Worm (Caenorhabditis elegans) whole organism, L2 larva: ENCODE results near the gene F54F2.6.

Source experiments
- R02D3.7 ChIP-seq: fragments of 150-350 bp; optimal IDR thresholded peaks from 2 replicates; lab custom pipeline; 2014; ENCODE audit warnings: missing biosample characterization, missing genetic modification characterization
- ama-1 ChIP-seq: fragments of 150-350 bp; optimal IDR thresholded peaks from 2 replicates; lab custom pipeline; 2018; ENCODE audit warnings: inconsistent platforms
- blmp-1 ChIP-seq: sonication (generic microtip); optimal IDR thresholded peaks from 2 replicates; lab custom pipeline; 2017; ENCODE audit warnings: missing genetic modification characterization, mild to moderate bottlenecking, missing compliant biosample characterization, antibody characterized with exemption, moderate library complexity; ENCODE audit not compliant: insufficient read depth
- elt-1 ChIP-seq: fragments of 150-350 bp; optimal IDR thresholded peaks from 2 replicates; lab custom pipeline; 2014; ENCODE audit warnings: missing biosample characterization, missing genetic modification characterization
- fos-1 ChIP-seq: fragments of 150-350 bp; optimal IDR thresholded peaks from 2 replicates; lab custom pipeline; 2014; ENCODE audit warnings: missing biosample characterization, missing genetic modification characterization
- lin-13 ChIP-seq: fragments of 150-350 bp; optimal IDR thresholded peaks from 2 replicates; lab custom pipeline; 2014; ENCODE audit warnings: missing biosample characterization, missing genetic modification reagents, missing genetic modification characterization
- lin-39 ChIP-seq: fragments of 150-350 bp; optimal IDR thresholded peaks from 2 replicates; lab custom pipeline; 2014; ENCODE audit warnings: missing biosample characterization, missing genetic modification reagents, missing genetic modification characterization
- lsy-2 ChIP-seq, 2 experiments: fragments of 150-350 bp in 1 of 2; sonication (generic microtip) in 1 of 2; optimal IDR thresholded peaks; 2 replicates each; lab custom pipeline; 2014 to 2017; ENCODE audit warnings: missing biosample characterization in 2 of 2, missing genetic modification characterization in 2 of 2
- mdl-1 ChIP-seq, 2 experiments: fragments of 150-350 bp in 1 of 2; sonication (generic microtip) in 1 of 2; optimal IDR thresholded peaks; 2 replicates each; lab custom pipeline; 2017; ENCODE audit warnings: missing biosample characterization in 2 of 2, missing genetic modification characterization in 2 of 2
- nhr-25 ChIP-seq: fragments of 150-350 bp; sonication (generic microtip); optimal IDR thresholded peaks from 3 replicates; lab custom pipeline; 2014; ENCODE audit warnings: missing biosample characterization, missing genetic modification characterization
- nhr-6 ChIP-seq: fragments of 150-350 bp; optimal IDR thresholded peaks from 2 replicates; lab custom pipeline; 2014; ENCODE audit warnings: missing biosample characterization, missing genetic modification characterization
- unc-62 ChIP-seq: fragments of 150-350 bp; optimal IDR thresholded peaks from 2 replicates; lab custom pipeline; 2014; ENCODE audit warnings: missing biosample characterization, missing genetic modification reagents, missing genetic modification characterization
- zag-1 ChIP-seq: fragments of 150-350 bp; optimal IDR thresholded peaks from 2 replicates; lab custom pipeline; 2014; ENCODE audit warnings: missing biosample characterization, missing genetic modification characterization

DNA sequence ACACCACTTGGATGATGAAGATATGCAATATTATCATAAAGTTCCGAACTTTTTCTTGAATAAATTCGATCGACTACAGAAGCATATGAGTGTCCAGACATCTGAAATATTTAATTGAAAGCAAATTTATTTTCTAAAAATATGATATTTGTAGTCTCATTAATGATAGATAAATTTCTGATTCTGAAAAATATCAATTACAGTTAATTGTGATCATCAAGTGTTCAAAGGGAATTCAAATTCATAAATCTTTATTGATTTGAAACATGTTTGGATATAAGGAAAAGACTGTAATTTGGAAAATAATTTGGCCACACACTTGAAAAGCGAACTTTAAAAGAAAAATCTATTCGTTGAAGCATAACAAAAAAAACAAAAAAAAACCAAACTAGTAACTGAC, 6.7 kb upstream of the F54F2.6 start, which contains the start of gene F54F2.7:
- no peak for TF ChIP-seq lin-13
- TF ChIP-seq mdl-1 (tag; optimal IDR thresholded peaks at IDR 0.05; lab: Kevin White, UChicago), result no peak
- TF ChIP-seq lin-39 (tag; lab: Kevin White, UChicago), result no peak
- TF ChIP-seq zag-1 (tag; lab: Kevin White, UChicago), result no peak
- TF ChIP-seq nhr-25 (tag; lab: Kevin White, UChicago), result no peak
- no peak for TF ChIP-seq unc-62 (GFP tag; lab: Kevin White, UChicago)
- no peak for TF ChIP-seq fos-1
- TF ChIP-seq lsy-2 (tag; optimal IDR thresholded peaks at IDR 0.05; lab: Kevin White, UChicago), result no peak
- TF ChIP-seq blmp-1 (tag; lab: Kevin White, UChicago), result no peak
- no peak for TF ChIP-seq ama-1 (lab: Kevin White, UChicago)
- TF ChIP-seq R02D3.7 (tag; lab: Kevin White, UChicago), result no peak
- TF ChIP-seq elt-1 (tag; lab: Kevin White, UChicago), result no peak
- TF ChIP-seq nhr-6 (tag; lab: Kevin White, UChicago), result no peak
